Worm (Caenorhabditis elegans) whole organism, dauer: Measurements from ENCODE around the gene ivd-1.

ENCODE experiments used
- unc-62 ChIP-seq: sonication (generic microtip); optimal IDR thresholded peaks from 2 replicates; lab custom pipeline; 2017; ENCODE audit warnings: missing biosample characterization, missing genetic modification reagents, missing genetic modification characterization

Gene ivd-1

ce11 chrIV:5088814-5089322 lies at the start of gene ivd-1:
Gene ivd-1 (minus strand): TSS chrIV:5088864.
- TF ChIP-seq unc-62 (GFP tag; lab: Kevin White, UChicago): no peak

- TF ChIP-seq unc-62 (GFP tag; lab: Kevin White, UChicago): no peak
These were observed 49.1 kb upstream of the ivd-1 start for ce11 chrIV:5137809-5138208.

ce11 chrIV:5136523-5136922 lies 47.9 kb upstream of the ivd-1 start:
- TF ChIP-seq unc-62 (GFP tag; lab: Kevin White, UChicago): no peak

- TF ChIP-seq unc-62 (GFP tag; lab: Kevin White, UChicago): no peak
These were observed 46.1 kb upstream of the ivd-1 start for ce11 chrIV:5134798-5135197.

- TF ChIP-seq unc-62 (GFP tag; lab: Kevin White, UChicago): no peak
These were observed 45.2 kb upstream of the ivd-1 start for ce11 chrIV:5133791-5134370.

- TF ChIP-seq unc-62 (GFP tag; lab: Kevin White, UChicago): no peak
These were observed 43.1 kb upstream of the ivd-1 start for ce11 chrIV:5131781-5132180.

ce11 chrIV:5121995-5122394 lies 33.3 kb upstream of the ivd-1 start, which contains the start of gene tkr-3:
Gene tkr-3 (minus strand): TSS chrIV:5122095.
- no peak for TF ChIP-seq unc-62 (GFP tag; lab: Kevin White, UChicago)

ce11 chrIV:5111533-5111932 lies 22.9 kb upstream of the ivd-1 start, which contains the start of gene AC7.3:
Gene AC7.3 (plus strand): TSS chrIV:5111833.
- TF ChIP-seq unc-62 (GFP tag; lab: Kevin White, UChicago): no peak

ce11 chrIV:5110391-5110930 lies 21.8 kb upstream of the ivd-1 start:
- TF ChIP-seq unc-62 (GFP tag; lab: Kevin White, UChicago): no peak

ce11 chrIV:5109943-5110342 lies 21.3 kb upstream of the ivd-1 start:
- no peak for TF ChIP-seq unc-62 (GFP tag; lab: Kevin White, UChicago)

ce11 chrIV:5108971-5109370 lies 20.3 kb upstream of the ivd-1 start:
- TF ChIP-seq unc-62 (GFP tag; lab: Kevin White, UChicago): no peak

- TF ChIP-seq unc-62 (GFP tag; lab: Kevin White, UChicago): no peak
These were observed 14.7 kb upstream of the ivd-1 start, which contains the start of gene C02B10.3 for ce11 chrIV:5103229-5103894. Gene C02B10.3 (minus strand): TSS chrIV:5103279.

- TF ChIP-seq unc-62 (GFP tag; lab: Kevin White, UChicago): no peak
These were observed 13.3 kb upstream of the ivd-1 start for ce11 chrIV:5101945-5102344.

ce11 chrIV:5100145-5100544 lies 11.5 kb upstream of the ivd-1 start:
- no peak for TF ChIP-seq unc-62 (GFP tag; lab: Kevin White, UChicago)

- no peak for TF ChIP-seq unc-62 (GFP tag; lab: Kevin White, UChicago)
These were observed 4.8 kb upstream of the ivd-1 start for ce11 chrIV:5093462-5093861.

- TF ChIP-seq unc-62 (GFP tag; lab: Kevin White, UChicago): no peak
These were observed 2.5 kb upstream of the ivd-1 start, which contains the start of the genes snpn-1 and C02B10.4 for ce11 chrIV:5090993-5091793. Gene snpn-1 (minus strand): TSS chrIV:5091043. Gene C02B10.4 (plus strand): TSS chrIV:5091586.
